Worm (Caenorhabditis elegans) whole organism, L1 larva: ENCODE measurements around the gene D1054.1.

Experiments
- C04F5.9 ChIP-seq: sonication (generic microtip); optimal IDR thresholded peaks from 2 replicates; lab custom pipeline; 2016; ENCODE audit warnings: missing genetic modification characterization, missing compliant biosample characterization
- C34B4.2 ChIP-seq: sonication (generic microtip); optimal IDR thresholded peaks from 2 replicates; lab custom pipeline; 2017; ENCODE audit warnings: mild to moderate bottlenecking, missing genetic modification characterization, missing compliant biosample characterization
- F16B12.6 ChIP-seq: fragments of 150-350 bp; optimal IDR thresholded peaks from 2 replicates; lab custom pipeline; 2014; ENCODE audit warnings: missing biosample characterization, missing genetic modification characterization
- Y116A8C.19 ChIP-seq: sonication (generic microtip); optimal IDR thresholded peaks from 2 replicates; lab custom pipeline; 2016; ENCODE audit warnings: missing compliant biosample characterization, missing genetic modification characterization, borderline replicate concordance
- aly-2 ChIP-seq: fragments of 150-350 bp; optimal IDR thresholded peaks from 2 replicates; lab custom pipeline; 2014; ENCODE audit warnings: missing biosample characterization, missing genetic modification characterization
- ceh-88 ChIP-seq: fragments of 200-800 bp; sonication (Bioruptor generic); IDR thresholded peaks from 2 replicates; pipeline ENCODE4 v1.3.6; 2022; ENCODE audit warnings: missing genetic modification characterization, missing compliant biosample characterization
- dpl-1 ChIP-seq, 3 experiments: fragments of 150-350 bp in 2 of 3; sonication (generic microtip) in 1 of 3; optimal IDR thresholded peaks; 2 replicates each; lab custom pipeline; 2014 to 2017; ENCODE audit warnings: missing biosample characterization in 3 of 3, missing genetic modification characterization in 3 of 3, missing genetic modification reagents in 3 of 3
- efl-1 ChIP-seq, 4 experiments: fragments of 150-350 bp; optimal IDR thresholded peaks in 3 of 4; peaks in 1 of 4; 1 replicate in 1 of 4; 2 replicates in 3 of 4; lab custom pipeline; 2014; ENCODE audit warnings: missing biosample characterization in 2 of 4, missing genetic modification characterization in 2 of 4, missing genetic modification reagents in 2 of 4
- egl-13 ChIP-seq: sonication (generic microtip); optimal IDR thresholded peaks from 2 replicates; lab custom pipeline; 2016; ENCODE audit warnings: missing genotype, missing genetic modification reagents, missing genetic modification characterization, missing compliant biosample characterization
- elt-3 ChIP-seq, 6 experiments: fragments of 150-350 bp in 1 of 6; sonication (generic microtip); optimal IDR thresholded peaks; 2 replicates each; lab custom pipeline; 2017 to 2018; ENCODE audit warnings: missing biosample characterization in 6 of 6, missing genetic modification characterization in 6 of 6, inconsistent platforms in 1 of 6
- fos-1 ChIP-seq: fragments of 150-350 bp; optimal IDR thresholded peaks from 2 replicates; lab custom pipeline; 2014; ENCODE audit warnings: missing biosample characterization, missing genetic modification characterization
- hlh-4 ChIP-seq: sonication (generic microtip); optimal IDR thresholded peaks from 2 replicates; lab custom pipeline; 2016; ENCODE audit warnings: mild to moderate bottlenecking, missing genetic modification characterization, missing compliant biosample characterization
- hpl-2 ChIP-seq: fragments of 150-350 bp; optimal IDR thresholded peaks from 2 replicates; lab custom pipeline; 2014; ENCODE audit warnings: missing biosample characterization, missing genetic modification reagents, missing genetic modification characterization
- irx-1 ChIP-seq: sonication (generic microtip); optimal IDR thresholded peaks from 2 replicates; lab custom pipeline; 2016; ENCODE audit warnings: missing genetic modification characterization, missing compliant biosample characterization
- jun-1 ChIP-seq: fragments of 150-350 bp; optimal IDR thresholded peaks from 2 replicates; lab custom pipeline; 2014; ENCODE audit warnings: missing biosample characterization, missing genetic modification reagents, missing genetic modification characterization
- lin-15B ChIP-seq: fragments of 150-350 bp; sonication (generic microtip); optimal IDR thresholded peaks from 3 replicates; lab custom pipeline; 2014; ENCODE audit warnings: missing biosample characterization, missing genetic modification characterization
- lin-35 ChIP-seq, 2 experiments: fragments of 150-350 bp; optimal IDR thresholded peaks; 2 replicates each; lab custom pipeline; 2014; ENCODE audit warnings: missing biosample characterization in 2 of 2, missing genetic modification characterization in 2 of 2, missing genetic modification reagents in 2 of 2
- lin-39 ChIP-seq: fragments of 150-350 bp; optimal IDR thresholded peaks from 2 replicates; lab custom pipeline; 2014; ENCODE audit warnings: missing biosample characterization, missing genetic modification reagents, missing genetic modification characterization
- lir-3 ChIP-seq: sonication (generic microtip); optimal IDR thresholded peaks from 2 replicates; lab custom pipeline; 2016; ENCODE audit warnings: mild to moderate bottlenecking, missing genetic modification characterization, moderate library complexity, missing compliant biosample characterization; ENCODE audit not compliant: poor library complexity
- lsy-2 ChIP-seq, 2 experiments: fragments of 150-350 bp; optimal IDR thresholded peaks; 2 replicates each; lab custom pipeline; 2014; ENCODE audit warnings: missing biosample characterization in 2 of 2, missing genetic modification characterization in 2 of 2
- mab-9 ChIP-seq: fragments of 200-800 bp; sonication (Bioruptor generic); IDR thresholded peaks from 2 replicates; pipeline ENCODE4 v1.3.6; 2022; ENCODE audit warnings: missing genetic modification reagents, missing genetic modification characterization, missing compliant biosample characterization
- mdl-1 ChIP-seq, 2 experiments: fragments of 150-350 bp; optimal IDR thresholded peaks; 2 replicates each; lab custom pipeline; 2014 to 2017; ENCODE audit warnings: missing biosample characterization in 2 of 2, missing genetic modification characterization in 2 of 2, inconsistent platforms in 1 of 2
- mep-1 ChIP-seq: fragments of 150-350 bp; optimal IDR thresholded peaks from 2 replicates; lab custom pipeline; 2014; ENCODE audit warnings: missing biosample characterization, missing genetic modification characterization
- nhr-11 ChIP-seq: fragments of 150-350 bp; optimal IDR thresholded peaks from 2 replicates; lab custom pipeline; 2014; ENCODE audit warnings: missing biosample characterization, missing genetic modification characterization
- nhr-19 ChIP-seq: fragments of 200-800 bp; sonication (Bioruptor generic); conservative IDR thresholded peaks from 2 replicates; pipeline ENCODE4 v1.3.6; 2022; ENCODE audit warnings: missing genetic modification characterization, missing compliant biosample characterization
- nhr-20 ChIP-seq: sonication (generic microtip); optimal IDR thresholded peaks from 2 replicates; lab custom pipeline; 2016; ENCODE audit warnings: mild to moderate bottlenecking, missing genetic modification characterization, missing compliant biosample characterization
- nhr-77 ChIP-seq: fragments of 150-350 bp; optimal IDR thresholded peaks from 2 replicates; lab custom pipeline; 2014; ENCODE audit warnings: missing biosample characterization, missing genetic modification characterization
- nhr-84 ChIP-seq: sonication (generic microtip); optimal IDR thresholded peaks from 2 replicates; lab custom pipeline; 2017; ENCODE audit warnings: missing biosample characterization, missing genetic modification characterization
- nhr-90 ChIP-seq: sonication (generic microtip); optimal IDR thresholded peaks from 2 replicates; lab custom pipeline; 2016; ENCODE audit warnings: mild to moderate bottlenecking, missing genetic modification characterization, missing compliant biosample characterization; ENCODE audit not compliant: poor library complexity
- rnt-1 ChIP-seq: sonication (generic microtip); optimal IDR thresholded peaks from 2 replicates; lab custom pipeline; 2016; ENCODE audit warnings: mild to moderate bottlenecking, missing genetic modification characterization, moderate library complexity, missing compliant biosample characterization
- snpc-4 ChIP-seq: fragments of 150-350 bp; optimal IDR thresholded peaks from 2 replicates; lab custom pipeline; 2014; ENCODE audit warnings: missing biosample characterization, missing genetic modification characterization
- sptf-1 ChIP-seq: fragments of 150-350 bp; optimal IDR thresholded peaks from 2 replicates; lab custom pipeline; 2014; ENCODE audit warnings: missing biosample characterization, missing genetic modification characterization
- sup-37 ChIP-seq: fragments of 200-800 bp; sonication (Bioruptor generic); optimal IDR thresholded peaks from 2 replicates; lab custom pipeline; 2018; ENCODE audit warnings: mild to moderate bottlenecking, missing genetic modification characterization, missing compliant biosample characterization
- tbx-2 ChIP-seq: sonication (generic microtip); optimal IDR thresholded peaks from 2 replicates; lab custom pipeline; 2016; ENCODE audit warnings: missing genetic modification characterization, missing compliant biosample characterization
- tlp-1 ChIP-seq: fragments of 150-350 bp; optimal IDR thresholded peaks from 2 replicates; lab custom pipeline; 2014; ENCODE audit warnings: missing biosample characterization, missing genetic modification characterization
- unc-130 ChIP-seq: fragments of 150-350 bp; optimal IDR thresholded peaks from 2 replicates; lab custom pipeline; 2017; ENCODE audit warnings: missing biosample characterization, missing genetic modification characterization, inconsistent platforms
- unc-30 ChIP-seq: sonication (generic microtip); optimal IDR thresholded peaks from 2 replicates; lab custom pipeline; 2017; ENCODE audit warnings: missing biosample characterization, missing genetic modification characterization
- unc-86 ChIP-seq: sonication (generic microtip); optimal IDR thresholded peaks from 2 replicates; lab custom pipeline; 2016; ENCODE audit warnings: missing genetic modification characterization, missing compliant biosample characterization
- unc-98 ChIP-seq: fragments of 200-800 bp; sonication (Bioruptor generic); IDR thresholded peaks from 2 replicates; pipeline ENCODE4 v1.3.6; 2022; ENCODE audit warnings: missing genetic modification characterization, missing compliant biosample characterization
- vab-15 ChIP-seq: sonication (generic microtip); optimal IDR thresholded peaks from 2 replicates; lab custom pipeline; 2017; ENCODE audit warnings: missing genotype, mild to moderate bottlenecking, missing genetic modification characterization, missing compliant biosample characterization
- zip-4 ChIP-seq: fragments of 200-800 bp; sonication (Bioruptor generic); optimal IDR thresholded peaks from 2 replicates; lab custom pipeline; 2018; ENCODE audit warnings: mild to moderate bottlenecking, missing genetic modification characterization, moderate library complexity, missing compliant biosample characterization
- ztf-11 ChIP-seq, 2 experiments: sonication (generic microtip); optimal IDR thresholded peaks; 2 replicates each; lab custom pipeline; 2016 to 2017; ENCODE audit warnings: missing genetic modification characterization in 2 of 2, missing biosample characterization in 1 of 2, missing compliant biosample characterization in 1 of 2

D1054.1 gene

ce11 chrV:10798090-10798489, 28.1 kb upstream of the D1054.1 start, which contains the start of gene srh-184:
Gene srh-184, minus strand, starts transcription at chrV:10798190.
- TF ChIP-seq mdl-1 (tag; optimal IDR thresholded peaks at IDR 0.05; lab: Kevin White, UChicago) (no peak), nhr-19 (no peak), Y116A8C.19 (no peak), unc-86 (tag; lab: Kevin White, UChicago) (no peak), C04F5.9 (no peak)

ce11 chrV:10795494-10795893, 25.5 kb upstream of the D1054.1 start, which contains the start of gene D1054.19:
Gene D1054.19, plus strand, starts transcription at chrV:10795794.
- TF ChIP-seq fos-1 (tag; lab: Kevin White, UChicago) (no peak), F16B12.6 (tag; lab: Kevin White, UChicago) (no peak), unc-86 (tag; lab: Kevin White, UChicago) (no peak), Y116A8C.19 (no peak), jun-1 (tag; lab: Kevin White, UChicago) (no peak), lsy-2 (tag; optimal IDR thresholded peaks at IDR 0.05; lab: Kevin White, UChicago) (no peak)

- TF ChIP-seq lin-39 (tag; lab: Kevin White, UChicago) = no peak
- TF ChIP-seq tlp-1 (tag; lab: Kevin White, UChicago) = no peak
- TF ChIP-seq ztf-11 (tag; optimal IDR thresholded peaks at IDR 0.05; lab: Kevin White, UChicago) = no peak
- no peak for TF ChIP-seq nhr-20 (tag; lab: Kevin White, UChicago)
- no peak for TF ChIP-seq mab-9 (GFP tag; lab: Robert Waterston, UW)
- TF ChIP-seq vab-15 (tag; lab: Kevin White, UChicago) = no peak
- no peak for TF ChIP-seq efl-1 (optimal IDR thresholded peaks at IDR 0.05; lab: Kevin White, UChicago)
- TF ChIP-seq efl-1 (GFP tag; optimal IDR thresholded peaks at IDR 0.05 in 1 of 2; lab: Kevin White, UChicago) = no peak
- no peak for TF ChIP-seq egl-13 (tag; lab: Kevin White, UChicago)
- no peak for TF ChIP-seq dpl-1 (GFP tag; optimal IDR thresholded peaks at IDR 0.05; lab: Kevin White, UChicago)
- TF ChIP-seq aly-2 (tag; lab: Kevin White, UChicago) = no peak
- no peak for TF ChIP-seq lin-35 (GFP tag; optimal IDR thresholded peaks at IDR 0.05; lab: Kevin White, UChicago)
- no peak for TF ChIP-seq lin-15B
- TF ChIP-seq lir-3 = no peak
- TF ChIP-seq nhr-11 (tag; lab: Kevin White, UChicago) = no peak
- no peak for TF ChIP-seq C34B4.2 (tag; lab: Kevin White, UChicago)
Observed at ce11 chrV:10794463-10794862, 24.4 kb upstream of the D1054.1 start.

- TF ChIP-seq mep-1 (tag; lab: Kevin White, UChicago) (no peak), nhr-84 (tag; lab: Kevin White, UChicago) (no peak), lin-35 (GFP tag; optimal IDR thresholded peaks at IDR 0.05; lab: Kevin White, UChicago) (no peak), zip-4 (GFP tag; lab: Kevin White, UChicago) (no peak), snpc-4 (tag; lab: Kevin White, UChicago) (no peak), unc-98 (GFP tag; lab: Robert Waterston, UW) (no peak), nhr-90 (no peak)
Observed at ce11 chrV:10793498-10793897, 23.5 kb upstream of the D1054.1 start, which contains the start of gene ule-3. Gene ule-3, plus strand, starts transcription at chrV:10793798.

- TF ChIP-seq sptf-1 (tag; lab: Kevin White, UChicago) = no peak
- TF ChIP-seq, all 84 proteins: peak for 0
Observed at ce11 chrV:10792775-10793174, 22.8 kb upstream of the D1054.1 start, which contains the start of gene D1054.10. Gene D1054.10, minus strand, starts transcription at chrV:10792875.

- TF ChIP-seq irx-1 (tag; lab: Kevin White, UChicago) (no peak), rnt-1 (no peak), fos-1 (tag; lab: Kevin White, UChicago) (no peak), sup-37 (no peak), elt-3 (tag; optimal IDR thresholded peaks at IDR 0.05; lab: Kevin White, UChicago) (no peak), lin-35 (GFP tag; optimal IDR thresholded peaks at IDR 0.05; lab: Kevin White, UChicago) (no peak), unc-130 (tag; lab: Kevin White, UChicago) (no peak), hpl-2 (GFP tag; lab: Kevin White, UChicago) (no peak), lir-3 (no peak), lin-15B (no peak), snpc-4 (tag; lab: Kevin White, UChicago) (no peak), hlh-4 (tag; lab: Kevin White, UChicago) (no peak), tbx-2 (tag; lab: Kevin White, UChicago) (no peak), nhr-77 (no peak), unc-30 (no peak), ceh-88 (GFP tag; lab: Robert Waterston, UW) (no peak), unc-86 (tag; lab: Kevin White, UChicago) (no peak)
Observed at ce11 chrV:10790921-10791320, 20.9 kb upstream of the D1054.1 start, which contains the start of gene D1054.9. Gene D1054.9, minus strand, starts transcription at chrV:10791057.
